Fruit fly (Drosophila melanogaster): ENCODE data around the gene Sirt2.
A peak's percentile ranks its signal among the peaks of the same experiment; 100 is the strongest.

Gene Sirt2

dm6 chr3R:20292030-20292879 lies 36.0 kb upstream of the Sirt2 start (continued):
- TF ChIP-seq CG11902 (GFP tag; optimal IDR thresholded peaks at IDR 0.05) (peak; percentile 82), Sox14 (GFP tag; optimal IDR thresholded peaks at IDR 0.05) (peak; percentile 86), CG6854 (GFP tag; optimal IDR thresholded peaks at IDR 0.05) (no peak), CG11762 (GFP tag; optimal IDR thresholded peaks at IDR 0.05; ENCODE audit: insufficient read depth) (peak; percentile 69), dac (GFP tag; optimal IDR thresholded peaks at IDR 0.05) (no peak), Smox (GFP tag; optimal IDR thresholded peaks at IDR 0.05) (peak; percentile 82), CG6163 (GFP tag; IDR thresholded peaks at IDR 0.05) (peak; percentile 54; the same call in 1 of the 3 replicates), net (GFP tag; optimal IDR thresholded peaks at IDR 0.05) (peak; percentile 71), CG8632 (GFP tag; optimal IDR thresholded peaks at IDR 0.05) (peak; percentile 80), Sox102F (GFP tag; optimal IDR thresholded peaks at IDR 0.05) (peak; percentile 64), Met (GFP tag; optimal IDR thresholded peaks at IDR 0.05) (no peak), topi (GFP tag; optimal IDR thresholded peaks at IDR 0.05) (peak; percentile 89), CG3919 (GFP tag; optimal IDR thresholded peaks at IDR 0.05) (peak; percentile 85), dsx (GFP tag; optimal IDR thresholded peaks at IDR 0.05; ENCODE audit: poor library complexity, severe bottlenecking) (peak; percentile 78), ss (GFP tag; optimal IDR thresholded peaks at IDR 0.05) (peak; percentile 75 to 84), esn (GFP tag; optimal IDR thresholded peaks at IDR 0.05) (peak; percentile 91), CG8119 (GFP tag; IDR thresholded peaks at IDR 0.05) (no peak), CG6808 (GFP tag; optimal IDR thresholded peaks at IDR 0.05) (peak; percentile 90), CG7368 (GFP tag; optimal IDR thresholded peaks at IDR 0.05) (no peak), CG34406 (GFP tag; optimal IDR thresholded peaks at IDR 0.05) (peak; percentile 81), Hr39 (GFP tag; optimal IDR thresholded peaks at IDR 0.05) (peak; percentile 84), Hr38 (GFP tag; optimal IDR thresholded peaks at IDR 0.05) (no peak), Gug (GFP tag; IDR thresholded peaks at IDR 0.05) (no peak), CG16779 (tag; optimal IDR thresholded peaks at IDR 0.05) (peak; percentile 8), lz (GFP tag; optimal IDR thresholded peaks at IDR 0.05) (peak; percentile 88), fd59A (GFP tag; optimal IDR thresholded peaks at IDR 0.05) (peak; percentile 92), CG11294 (GFP tag; IDR thresholded peaks at IDR 0.05) (no peak), CG8319 (GFP tag; optimal IDR thresholded peaks at IDR 0.05) (no peak), CG6276 (GFP tag; optimal IDR thresholded peaks at IDR 0.05) (no peak), fd85E (GFP tag; optimal IDR thresholded peaks at IDR 0.05) (no peak), salr (GFP tag; optimal IDR thresholded peaks at IDR 0.05) (peak; percentile 59 to 86), spab (GFP tag; optimal IDR thresholded peaks at IDR 0.05) (peak; percentile 87), Hr4 (GFP tag; optimal IDR thresholded peaks at IDR 0.05) (no peak)

dm6 chr3R:20292880-20293491 lies 35.3 kb upstream of the Sirt2 start:
- no peak for TF ChIP-seq CG6808 (GFP tag; optimal IDR thresholded peaks at IDR 0.05)
- TF ChIP-seq acj6 (GFP tag; optimal IDR thresholded peaks at IDR 0.05), result no peak
- no peak for TF ChIP-seq topi (GFP tag; optimal IDR thresholded peaks at IDR 0.05)
- TF ChIP-seq CG3032 (tag; optimal IDR thresholded peaks at IDR 0.05), result no peak
- no peak for TF ChIP-seq CG1621 (tag; optimal IDR thresholded peaks at IDR 0.05)
- TF ChIP-seq CG6163 (GFP tag; IDR thresholded peaks at IDR 0.05), result no peak
- peak; percentile 53 for TF ChIP-seq CG6854 (GFP tag; optimal IDR thresholded peaks at IDR 0.05)
- TF ChIP-seq CG15336 (GFP tag; IDR thresholded peaks at IDR 0.05), result 0 out of 2 replicates have a peak, but pooled peaks have one; percentile 10
- TF ChIP-seq Lpt (GFP tag; optimal IDR thresholded peaks at IDR 0.05), result peak; percentile 35
- TF ChIP-seq lz (GFP tag; optimal IDR thresholded peaks at IDR 0.05), result no peak
- TF ChIP-seq CG6276 (GFP tag; optimal IDR thresholded peaks at IDR 0.05), result no peak
- TF ChIP-seq CG7368 (GFP tag; optimal IDR thresholded peaks at IDR 0.05), result no peak
- no peak for TF ChIP-seq dsx (GFP tag; optimal IDR thresholded peaks at IDR 0.05; ENCODE audit: poor library complexity, severe bottlenecking)
- peak in 1 of 2 experiments; percentile 70 for TF ChIP-seq ss (GFP tag; optimal IDR thresholded peaks at IDR 0.05)
- TF ChIP-seq Met (GFP tag; optimal IDR thresholded peaks at IDR 0.05), result no peak

Measured in whole organism, prepupa.